Fruit fly (Drosophila melanogaster): ENCODE measurements around the gene Eig71Eb.
A peak's percentile ranks its signal among the peaks of the same experiment; 100 is the strongest.

The Eig71Eb gene

DNA sequence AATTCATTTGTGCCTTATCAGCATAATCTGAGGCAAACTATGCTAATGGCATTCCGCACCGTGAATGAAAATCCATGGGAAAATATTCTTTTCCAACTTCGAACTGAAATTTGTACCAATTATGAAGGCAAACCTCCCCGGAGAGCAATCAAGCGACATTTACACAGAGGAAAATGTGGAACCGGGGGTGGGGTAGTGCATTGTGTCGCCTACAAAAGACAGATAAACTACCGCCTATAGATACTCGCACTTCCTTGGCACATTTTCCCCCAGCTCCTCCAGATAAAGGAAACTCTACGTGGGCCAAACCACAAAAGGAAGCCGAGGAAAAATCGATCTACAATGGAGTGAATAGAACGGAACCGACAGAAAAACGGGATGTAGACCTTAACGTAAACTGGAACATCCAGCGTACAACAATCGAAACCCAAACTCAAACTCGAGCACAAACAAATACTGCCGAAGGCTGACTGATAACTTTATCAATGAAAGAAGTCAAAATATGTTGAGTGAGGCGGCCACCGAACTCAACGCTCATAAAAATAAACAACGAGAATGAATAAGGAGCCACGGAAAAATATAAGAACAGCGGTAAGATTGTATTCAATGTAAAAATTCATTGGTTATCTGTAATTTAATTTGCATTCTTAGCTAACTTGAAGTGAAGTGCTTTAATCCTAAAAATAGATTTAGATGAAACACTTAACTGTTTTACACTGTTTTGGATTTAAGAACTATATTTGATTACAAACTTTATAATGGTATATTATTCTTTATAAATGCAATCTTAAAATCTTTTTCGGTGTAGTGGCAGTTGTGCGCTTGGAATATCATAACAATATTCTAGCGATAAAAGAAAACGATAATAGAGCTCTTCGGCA lies 41.2 kb downstream of the Eig71Eb start (continued):
- no peak for TF ChIP-seq tna (GFP tag; IDR thresholded peaks at IDR 0.05; ENCODE audit: partially characterized antibody)
- TF ChIP-seq CG2889 (GFP tag; IDR thresholded peaks at IDR 0.05): no peak
- TF ChIP-seq kay (GFP tag; optimal IDR thresholded peaks at IDR 0.05): no peak
- TF ChIP-seq run (tag; optimal IDR thresholded peaks at IDR 0.05): no peak
- TF ChIP-seq CG8089 (GFP tag; optimal IDR thresholded peaks at IDR 0.05): no peak
- no peak for TF ChIP-seq CG32767 (GFP tag; IDR thresholded peaks at IDR 0.05)
- no peak for TF ChIP-seq pum (GFP tag; optimal IDR thresholded peaks at IDR 0.05)
- TF ChIP-seq HmgZ (tag; optimal IDR thresholded peaks at IDR 0.05): no peak
- TF ChIP-seq CG15514 (GFP tag; optimal IDR thresholded peaks at IDR 0.05): peak; percentile 11
- no peak for TF ChIP-seq Trl (optimal IDR thresholded peaks at IDR 0.05)
- TF ChIP-seq Trl (GFP tag; optimal IDR thresholded peaks at IDR 0.05): no peak
- TF ChIP-seq gce (GFP tag; IDR thresholded peaks at IDR 0.05): no peak
- peak; percentile 67 for TF ChIP-seq unpg (GFP tag; optimal IDR thresholded peaks at IDR 0.05)
- TF ChIP-seq Eip74EF (GFP tag; optimal IDR thresholded peaks at IDR 0.05): no peak
- TF ChIP-seq Six4 (GFP tag; optimal IDR thresholded peaks at IDR 0.05): peak; percentile 32
- TF ChIP-seq Dad (GFP tag; optimal IDR thresholded peaks at IDR 0.05): no peak
- TF ChIP-seq CG31388 (GFP tag; optimal IDR thresholded peaks at IDR 0.05): no peak
- TF ChIP-seq MTF-1 (GFP tag; optimal IDR thresholded peaks at IDR 0.05; ENCODE audit: borderline replicate concordance): no peak
- peak; percentile 54 for TF ChIP-seq CG6813 (GFP tag; optimal IDR thresholded peaks at IDR 0.05)
- no peak for TF ChIP-seq wor (GFP tag; IDR thresholded peaks at IDR 0.05)
- TF ChIP-seq Antp (GFP tag; optimal IDR thresholded peaks at IDR 0.05): peak; percentile 18
- no peak for TF ChIP-seq Hmx (GFP tag; optimal IDR thresholded peaks at IDR 0.05)
- no peak for TF ChIP-seq Max (GFP tag; optimal IDR thresholded peaks at IDR 0.05)
- no peak for TF ChIP-seq E2f2 (GFP tag; IDR thresholded peaks at IDR 0.05)
- TF ChIP-seq stc (GFP tag; IDR thresholded peaks at IDR 0.05): no peak
- TF ChIP-seq hkb (optimal IDR thresholded peaks at IDR 0.05): no peak
- peak; percentile 78 for TF ChIP-seq hkb (GFP tag; IDR thresholded peaks at IDR 0.05)
- TF ChIP-seq p53 (GFP tag; optimal IDR thresholded peaks at IDR 0.05): no peak
- no peak for TF ChIP-seq CG18011 (GFP tag; optimal IDR thresholded peaks at IDR 0.05)
- TF ChIP-seq CG18262 (tag; optimal IDR thresholded peaks at IDR 0.05): peak; percentile 71
- no peak for TF ChIP-seq CG7271 (tag; optimal IDR thresholded peaks at IDR 0.05)
- no peak for TF ChIP-seq da (GFP tag; optimal IDR thresholded peaks at IDR 0.05)
- TF ChIP-seq chif (GFP tag; optimal IDR thresholded peaks at IDR 0.05): no peak
- no peak for TF ChIP-seq CG12236 (GFP tag; optimal IDR thresholded peaks at IDR 0.05)
- no peak for TF ChIP-seq sqz (GFP tag; optimal IDR thresholded peaks at IDR 0.05)
- peak in 1 of 2 experiments; percentile 29 for TF ChIP-seq Hr78 (GFP tag; optimal IDR thresholded peaks at IDR 0.05)
- TF ChIP-seq gsb-n (tag; optimal IDR thresholded peaks at IDR 0.05): peak; percentile 31
- TF ChIP-seq gem (tag; optimal IDR thresholded peaks at IDR 0.05): peak; percentile 83
- no peak for TF ChIP-seq onecut (GFP tag; IDR thresholded peaks at IDR 0.05)
- no peak for TF ChIP-seq al (GFP tag; IDR thresholded peaks at IDR 0.05)
- no peak for TF ChIP-seq CG6683 (GFP tag; optimal IDR thresholded peaks at IDR 0.05)
- TF ChIP-seq CG8765 (GFP tag; IDR thresholded peaks at IDR 0.05): no peak
- TF ChIP-seq CG18476 (GFP tag; optimal IDR thresholded peaks at IDR 0.05): peak; percentile 55
- TF ChIP-seq CG16863 (GFP tag; optimal IDR thresholded peaks at IDR 0.05): no peak
- no peak for TF ChIP-seq CG32772 (GFP tag; IDR thresholded peaks at IDR 0.05)
- TF ChIP-seq seq (GFP tag; IDR thresholded peaks at IDR 0.05): no peak
- TF ChIP-seq CG10979 (tag; optimal IDR thresholded peaks at IDR 0.05): peak; percentile 86
- TF ChIP-seq Atf6 (GFP tag; IDR thresholded peaks at IDR 0.05): no peak
- TF ChIP-seq Sry-β (GFP tag; optimal IDR thresholded peaks at IDR 0.05): no peak
- TF ChIP-seq disco-r (GFP tag; optimal IDR thresholded peaks at IDR 0.05): peak; percentile 1

All from whole organism, embryonic.